Worm (Caenorhabditis elegans) whole organism, L4/young adult: ENCODE data around the gene glt-3.

Experiments
- W03F9.2 ChIP-seq: fragments of 150-350 bp; optimal IDR thresholded peaks from 2 replicates; lab custom pipeline; 2014; ENCODE audit warnings: missing biosample characterization, missing genetic modification characterization
- dao-5 ChIP-seq: sonication (generic microtip); optimal IDR thresholded peaks from 2 replicates; lab custom pipeline; 2016; ENCODE audit warnings: missing genotype, missing genetic modification characterization, moderate library complexity, missing compliant biosample characterization
- him-1 ChIP-seq: sonication (generic microtip); optimal IDR thresholded peaks from 2 replicates; lab custom pipeline; 2016; ENCODE audit warnings: missing genotype, missing genetic modification reagents, missing genetic modification characterization, missing compliant biosample characterization

DNA sequence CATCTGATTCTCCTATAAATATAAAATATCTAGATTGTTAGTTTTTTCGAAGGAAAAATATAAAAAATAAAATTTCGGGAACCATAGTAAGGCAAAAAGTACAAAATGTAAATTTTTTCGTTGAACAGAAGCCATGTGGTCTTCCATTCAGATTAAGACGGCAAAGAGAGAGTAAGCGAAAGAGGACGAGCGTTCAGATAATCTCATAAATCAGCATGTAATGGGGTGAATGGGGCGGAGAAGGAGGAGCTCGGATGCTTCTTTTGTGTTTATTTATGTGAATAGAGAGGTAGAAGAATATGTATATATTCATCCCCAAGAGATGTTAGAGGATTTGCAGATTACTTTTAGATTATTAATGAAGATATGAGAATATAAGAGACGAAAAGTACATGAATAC is 44.3 kb downstream of the glt-3 start, which contains the start of gene pxf-1:
- TF ChIP-seq him-1 (tag; lab: Kevin White, UChicago) (no peak), W03F9.2 (tag; lab: Kevin White, UChicago) (no peak), dao-5 (no peak)
